Worm (Caenorhabditis elegans) whole organism, young adult: Measurements from ENCODE around the gene C05A2.4.
A peak's percentile ranks its signal among the peaks of the same experiment; 100 is the strongest.

ENCODE experiments used
- F39B2.1 ChIP-seq: fragments of 200-800 bp; sonication (Bioruptor generic); IDR thresholded peaks from 2 replicates; pipeline ENCODE4 v1.3.6; 2022; ENCODE audit warnings: missing genetic modification reagents, missing genetic modification characterization, missing compliant biosample characterization
- F52B5.7 ChIP-seq: sonication (generic microtip); optimal IDR thresholded peaks from 2 replicates; lab custom pipeline; 2016; ENCODE audit warnings: mild to moderate bottlenecking, missing genetic modification characterization, missing compliant biosample characterization
- T26A5.8 ChIP-seq: sonication (generic microtip); optimal IDR thresholded peaks from 2 replicates; lab custom pipeline; 2016; ENCODE audit warnings: missing genetic modification characterization, missing compliant biosample characterization
- atf-7 ChIP-seq: sonication (generic microtip); optimal IDR thresholded peaks from 2 replicates; lab custom pipeline; 2017; ENCODE audit warnings: mild to moderate bottlenecking, missing genetic modification characterization, missing compliant biosample characterization
- ceh-91 ChIP-seq: fragments of 200-800 bp; sonication (Bioruptor generic); IDR thresholded peaks from 2 replicates; pipeline ENCODE4 v1.3.6; 2022; ENCODE audit warnings: missing genetic modification reagents, missing genetic modification characterization, missing compliant biosample characterization
- efl-1 ChIP-seq: fragments of 150-350 bp; optimal IDR thresholded peaks from 2 replicates; lab custom pipeline; 2014; ENCODE audit warnings: missing biosample characterization, missing genetic modification reagents, missing genetic modification characterization
- hrde-1 ChIP-seq: sonication (generic microtip); optimal IDR thresholded peaks from 2 replicates; lab custom pipeline; 2016; ENCODE audit warnings: missing genetic modification characterization, mild to moderate bottlenecking, missing compliant biosample characterization, moderate library complexity, missing genotype, missing genetic modification reagents, borderline replicate concordance
- nhr-90 ChIP-seq: sonication (generic microtip); optimal IDR thresholded peaks from 2 replicates; lab custom pipeline; 2016; ENCODE audit warnings: missing genotype, mild to moderate bottlenecking, missing genetic modification characterization, missing compliant biosample characterization
- pha-4 ChIP-seq: fragments of 150-350 bp; sonication (generic microtip); optimal IDR thresholded peaks from 2 replicates; lab custom pipeline; 2014; ENCODE audit warnings: missing biosample characterization, missing genetic modification reagents, missing genetic modification characterization
- snpc-1.3 ChIP-seq: sonication (generic microtip); optimal IDR thresholded peaks from 2 replicates; lab custom pipeline; 2017; ENCODE audit warnings: missing genetic modification characterization, mild to moderate bottlenecking, missing compliant biosample characterization, antibody characterized with exemption, moderate library complexity, missing genotype, missing genetic modification reagents; ENCODE audit not compliant: insufficient read depth

DNA sequence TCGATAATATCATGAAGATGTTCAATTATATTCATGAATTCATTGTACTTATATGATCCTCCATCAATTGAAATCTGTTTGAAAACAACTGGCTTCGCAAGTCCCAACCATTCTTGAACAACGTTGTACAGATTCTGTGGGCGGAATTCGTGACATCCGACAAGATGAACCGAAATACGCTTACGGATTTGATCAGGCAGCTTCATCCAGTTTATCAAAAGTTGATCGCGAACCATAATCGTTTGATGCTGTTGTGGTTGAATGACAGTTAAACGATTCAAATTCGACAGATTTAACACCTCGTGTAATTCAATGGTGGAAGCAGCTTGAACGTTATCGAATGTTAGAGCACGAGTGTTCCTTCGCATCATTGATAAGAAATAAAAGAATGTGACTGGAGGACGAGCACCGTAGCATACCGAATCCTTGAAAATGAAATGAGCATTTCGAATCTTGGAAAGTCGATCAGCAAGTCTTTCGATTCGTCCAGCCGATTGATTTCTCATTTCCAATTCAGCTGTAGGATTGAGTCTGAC, 18.5 kb downstream of the C05A2.4 start:
- TF ChIP-seq F39B2.1 (GFP tag; lab: Robert Waterston, UW), result no peak
- peak; percentile 11 for TF ChIP-seq atf-7 (tag; lab: Kevin White, UChicago)
- TF ChIP-seq nhr-90, result no peak
- TF ChIP-seq T26A5.8 (tag; lab: Kevin White, UChicago), result no peak
- no peak for TF ChIP-seq pha-4 (tag; lab: Kevin White, UChicago)
- TF ChIP-seq ceh-91 (GFP tag; lab: Robert Waterston, UW), result no peak
- TF ChIP-seq efl-1 (GFP tag; lab: Kevin White, UChicago), result no peak
- TF ChIP-seq F52B5.7, result no peak
- TF ChIP-seq hrde-1 (tag; lab: Kevin White, UChicago), result no peak
- TF ChIP-seq snpc-1.3 (tag; lab: Kevin White, UChicago), result no peak
